Worm (Caenorhabditis elegans): Measurements from ENCODE around the gene T27E9.6.

Gene T27E9.6

ce11 chrIII:13439415-13439814 lies 37.2 kb downstream of the T27E9.6 start, which contains the start of gene ciao-2B:
Gene ciao-2B (minus strand): TSS chrIII:13439544.
- TF ChIP-seq hnd-1 (tag; optimal IDR thresholded peaks at IDR 0.05) = no peak
- TF ChIP-seq tbx-37 (GFP tag; conservative IDR thresholded peaks at IDR 0.05) = peak; percentile 35; the same call in 1 of the 2 replicates

- TF ChIP-seq tra-4 (tag; optimal IDR thresholded peaks at IDR 0.05) (no peak), hmg-4 (GFP tag; optimal IDR thresholded peaks at IDR 0.05) (no peak), ceh-13 (GFP tag; optimal IDR thresholded peaks at IDR 0.05) (no peak), sea-1 (GFP tag; conservative IDR thresholded peaks at IDR 0.05) (no peak)
These were observed 39.7 kb downstream of the T27E9.6 start, which contains the start of gene F45G2.9 for ce11 chrIII:13436843-13437242. Gene F45G2.9 (minus strand): TSS chrIII:13436943.

ce11 chrIII:13435570-13435969 lies 41.0 kb downstream of the T27E9.6 start, which contains the start of gene F45G2.8:
Gene F45G2.8 (minus strand): TSS chrIII:13435670.
- no peak for TF ChIP-seq ceh-36 (tag; optimal IDR thresholded peaks at IDR 0.05)
- no peak for TF ChIP-seq tbx-37 (GFP tag; conservative IDR thresholded peaks at IDR 0.05)
- TF ChIP-seq hmg-4 (GFP tag; optimal IDR thresholded peaks at IDR 0.05) = no peak
- TF ChIP-seq pes-1 (GFP tag; IDR thresholded peaks at IDR 0.05) = no peak
- TF ChIP-seq ama-1 (optimal IDR thresholded peaks at IDR 0.05) = no peak
- TF ChIP-seq B0310.2 (tag; optimal IDR thresholded peaks at IDR 0.05) = no peak
- TF ChIP-seq sea-1 (GFP tag; conservative IDR thresholded peaks at IDR 0.05) = no peak
- TF ChIP-seq hmbx-1 (tag; optimal IDR thresholded peaks at IDR 0.05) = no peak
- TF ChIP-seq tra-4 (tag; optimal IDR thresholded peaks at IDR 0.05) = no peak
- no peak for TF ChIP-seq ets-7 (tag; optimal IDR thresholded peaks at IDR 0.05)
- TF ChIP-seq ceh-13 (GFP tag; optimal IDR thresholded peaks at IDR 0.05) = no peak
- TF ChIP-seq aly-1 (tag; optimal IDR thresholded peaks at IDR 0.05) = no peak
- no peak for TF ChIP-seq flt-1 (GFP tag; IDR thresholded peaks at IDR 0.05)
- TF ChIP-seq scrt-1 (GFP tag; IDR thresholded peaks at IDR 0.05) = no peak
- no peak for TF ChIP-seq tbx-11 (GFP tag; IDR thresholded peaks at IDR 0.05)
- TF ChIP-seq F13C5.2 (tag; optimal IDR thresholded peaks at IDR 0.05) = no peak
- TF ChIP-seq hnd-1 (tag; optimal IDR thresholded peaks at IDR 0.05) = no peak

ce11 chrIII:13434404-13434803 lies 42.2 kb downstream of the T27E9.6 start, which contains the start of gene F45G2.7:
Gene F45G2.7 (minus strand): TSS chrIII:13434504.
- TF ChIP-seq hnd-1 (tag; optimal IDR thresholded peaks at IDR 0.05) = no peak
- no peak for TF ChIP-seq pes-1 (GFP tag; IDR thresholded peaks at IDR 0.05)
- no peak for TF ChIP-seq F13C5.2 (tag; optimal IDR thresholded peaks at IDR 0.05)
- TF ChIP-seq tbx-11 (GFP tag; IDR thresholded peaks at IDR 0.05) = no peak
- TF ChIP-seq hmg-4 (GFP tag; optimal IDR thresholded peaks at IDR 0.05) = no peak
- TF ChIP-seq sea-1 (GFP tag; conservative IDR thresholded peaks at IDR 0.05) = no peak
- no peak for TF ChIP-seq tra-4 (tag; optimal IDR thresholded peaks at IDR 0.05)
- TF ChIP-seq B0310.2 (tag; optimal IDR thresholded peaks at IDR 0.05) = no peak
- TF ChIP-seq tbx-37 (GFP tag; conservative IDR thresholded peaks at IDR 0.05) = no peak
- no peak for TF ChIP-seq hmbx-1 (tag; optimal IDR thresholded peaks at IDR 0.05)
- no peak for TF ChIP-seq flt-1 (GFP tag; IDR thresholded peaks at IDR 0.05)
- TF ChIP-seq ets-7 (tag; optimal IDR thresholded peaks at IDR 0.05) = no peak
- TF ChIP-seq ceh-13 (GFP tag; optimal IDR thresholded peaks at IDR 0.05) = no peak
- no peak for TF ChIP-seq ama-1 (optimal IDR thresholded peaks at IDR 0.05)
- TF ChIP-seq ceh-36 (tag; optimal IDR thresholded peaks at IDR 0.05) = no peak
- TF ChIP-seq aly-1 (tag; optimal IDR thresholded peaks at IDR 0.05) = no peak
- TF ChIP-seq scrt-1 (GFP tag; IDR thresholded peaks at IDR 0.05) = no peak

- TF ChIP-seq tra-4 (tag; optimal IDR thresholded peaks at IDR 0.05) = no peak
- no peak for TF ChIP-seq hmbx-1 (tag; optimal IDR thresholded peaks at IDR 0.05)
- no peak for TF ChIP-seq ceh-13 (GFP tag; optimal IDR thresholded peaks at IDR 0.05)
- TF ChIP-seq pes-1 (GFP tag; IDR thresholded peaks at IDR 0.05) = no peak
- no peak for TF ChIP-seq sea-1 (GFP tag; conservative IDR thresholded peaks at IDR 0.05)
- TF ChIP-seq scrt-1 (GFP tag; IDR thresholded peaks at IDR 0.05) = no peak
- no peak for TF ChIP-seq ama-1 (optimal IDR thresholded peaks at IDR 0.05)
These were observed 46.4 kb downstream of the T27E9.6 start, which contains the start of gene trf-1 for ce11 chrIII:13430162-13430561. Gene trf-1 (plus strand): TSS chrIII:13430462.

ce11 chrIII:13429668-13430067 lies 46.9 kb downstream of the T27E9.6 start, which contains the start of gene bli-5:
Gene bli-5 (minus strand): TSS chrIII:13429768.
- no peak for TF ChIP-seq B0310.2 (tag; optimal IDR thresholded peaks at IDR 0.05)
- no peak for TF ChIP-seq ceh-36 (tag; optimal IDR thresholded peaks at IDR 0.05)

ce11 chrIII:13427817-13428216 lies 48.8 kb downstream of the T27E9.6 start:
- TF ChIP-seq ets-7 (tag; optimal IDR thresholded peaks at IDR 0.05) = no peak
- TF ChIP-seq tra-4 (tag; optimal IDR thresholded peaks at IDR 0.05) = no peak
- TF ChIP-seq scrt-1 (GFP tag; IDR thresholded peaks at IDR 0.05) = no peak
- TF ChIP-seq aly-1 (tag; optimal IDR thresholded peaks at IDR 0.05) = no peak
- no peak for TF ChIP-seq tbx-37 (GFP tag; conservative IDR thresholded peaks at IDR 0.05)
- TF ChIP-seq hmbx-1 (tag; optimal IDR thresholded peaks at IDR 0.05) = no peak
- no peak for TF ChIP-seq ceh-13 (GFP tag; optimal IDR thresholded peaks at IDR 0.05)
- TF ChIP-seq ama-1 (optimal IDR thresholded peaks at IDR 0.05) = no peak
- TF ChIP-seq ceh-36 (tag; optimal IDR thresholded peaks at IDR 0.05) = no peak
- no peak for TF ChIP-seq B0310.2 (tag; optimal IDR thresholded peaks at IDR 0.05)
- no peak for TF ChIP-seq F13C5.2 (tag; optimal IDR thresholded peaks at IDR 0.05)
- TF ChIP-seq hmg-4 (GFP tag; optimal IDR thresholded peaks at IDR 0.05) = no peak
- no peak for TF ChIP-seq pes-1 (GFP tag; IDR thresholded peaks at IDR 0.05)
- no peak for TF ChIP-seq hnd-1 (tag; optimal IDR thresholded peaks at IDR 0.05)
- no peak for TF ChIP-seq tbx-11 (GFP tag; IDR thresholded peaks at IDR 0.05)
- TF ChIP-seq flt-1 (GFP tag; IDR thresholded peaks at IDR 0.05) = no peak
- TF ChIP-seq sea-1 (GFP tag; conservative IDR thresholded peaks at IDR 0.05) = no peak

ce11 chrIII:13426036-13426435 lies 50.5 kb downstream of the T27E9.6 start, which contains the start of gene cope-1:
Gene cope-1 (plus strand): TSS chrIII:13426264.
- no peak for TF ChIP-seq pes-1 (GFP tag; IDR thresholded peaks at IDR 0.05)
- no peak for TF ChIP-seq tra-4 (tag; optimal IDR thresholded peaks at IDR 0.05)
- no peak for TF ChIP-seq hmbx-1 (tag; optimal IDR thresholded peaks at IDR 0.05)
- TF ChIP-seq ama-1 (optimal IDR thresholded peaks at IDR 0.05) = no peak
- no peak for TF ChIP-seq ets-7 (tag; optimal IDR thresholded peaks at IDR 0.05)
- no peak for TF ChIP-seq sea-1 (GFP tag; conservative IDR thresholded peaks at IDR 0.05)
- no peak for TF ChIP-seq tbx-37 (GFP tag; conservative IDR thresholded peaks at IDR 0.05)
- no peak for TF ChIP-seq F13C5.2 (tag; optimal IDR thresholded peaks at IDR 0.05)
- TF ChIP-seq ceh-36 (tag; optimal IDR thresholded peaks at IDR 0.05) = no peak
- no peak for TF ChIP-seq tbx-11 (GFP tag; IDR thresholded peaks at IDR 0.05)
- no peak for TF ChIP-seq ceh-13 (GFP tag; optimal IDR thresholded peaks at IDR 0.05)
- no peak for TF ChIP-seq scrt-1 (GFP tag; IDR thresholded peaks at IDR 0.05)
- no peak for TF ChIP-seq hnd-1 (tag; optimal IDR thresholded peaks at IDR 0.05)
- no peak for TF ChIP-seq aly-1 (tag; optimal IDR thresholded peaks at IDR 0.05)
- no peak for TF ChIP-seq B0310.2 (tag; optimal IDR thresholded peaks at IDR 0.05)
- no peak for TF ChIP-seq hmg-4 (GFP tag; optimal IDR thresholded peaks at IDR 0.05)
- no peak for TF ChIP-seq flt-1 (GFP tag; IDR thresholded peaks at IDR 0.05)

Data from whole organism, early embryonic.